Fruit fly (Drosophila melanogaster): ENCODE data around the gene TP53INP.

Gene TP53INP

DNA sequence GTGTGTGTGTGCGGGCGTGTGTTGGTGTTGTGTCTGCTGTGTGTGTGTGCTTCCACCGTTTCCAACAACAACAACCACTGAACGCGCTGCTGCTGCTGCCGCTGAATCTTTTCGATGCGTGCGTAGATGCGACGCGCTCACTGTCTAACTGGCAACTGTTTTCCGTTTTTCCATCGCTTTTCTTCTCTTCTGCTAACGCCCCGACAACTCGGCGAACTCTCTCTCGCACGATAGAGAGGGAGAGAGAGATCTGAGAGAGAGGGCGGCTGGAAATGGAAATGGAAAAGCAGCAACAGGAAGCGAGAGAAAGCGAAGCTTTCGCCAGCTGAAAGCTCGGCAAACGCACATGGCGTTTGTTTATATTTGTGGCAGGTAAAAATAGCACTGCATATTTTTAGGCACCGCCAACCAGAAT, 26.5 kb upstream of the TP53INP start, which contains the start of gene DopEcR:
DopEcR (minus strand) TSS at position 157 of the 415 bp plus-strand sequence.
- TF ChIP-seq ey (GFP tag; optimal IDR thresholded peaks at IDR 0.05), result no peak
- no peak for TF ChIP-seq Dif (GFP tag; optimal IDR thresholded peaks at IDR 0.05; ENCODE audit: partially characterized antibody)
- TF ChIP-seq brk (GFP tag; optimal IDR thresholded peaks at IDR 0.05), result no peak
- TF ChIP-seq Hnf4 (GFP tag; optimal IDR thresholded peaks at IDR 0.05), result no peak
- TF ChIP-seq Myc (optimal IDR thresholded peaks at IDR 0.05), result peak; percentile 12
- TF ChIP-seq Vsx2 (GFP tag; optimal IDR thresholded peaks at IDR 0.05; ENCODE audit: partially characterized antibody), result no peak
- no peak for TF ChIP-seq dmrt93B (GFP tag; optimal IDR thresholded peaks at IDR 0.05)
- peak; percentile 12 for TF ChIP-seq sv (GFP tag; optimal IDR thresholded peaks at IDR 0.05)
- TF ChIP-seq Dfd (GFP tag; optimal IDR thresholded peaks at IDR 0.05), result no peak
- TF ChIP-seq jim (GFP tag; optimal IDR thresholded peaks at IDR 0.05), result no peak
- TF ChIP-seq Hr78 (GFP tag; optimal IDR thresholded peaks at IDR 0.05), result no peak
- no peak for TF ChIP-seq woc (GFP tag; optimal IDR thresholded peaks at IDR 0.05)
- no peak for TF ChIP-seq h (GFP tag; optimal IDR thresholded peaks at IDR 0.05)
- TF ChIP-seq HLH106 (tag; optimal IDR thresholded peaks at IDR 0.05), result no peak
- no peak for TF ChIP-seq GATAd (GFP tag; optimal IDR thresholded peaks at IDR 0.05)
- TF ChIP-seq dsf (GFP tag; optimal IDR thresholded peaks at IDR 0.05; ENCODE audit: borderline replicate concordance), result no peak

- no peak for TF ChIP-seq br (GFP tag; optimal IDR thresholded peaks at IDR 0.05)
- TF ChIP-seq foxo (GFP tag; optimal IDR thresholded peaks at IDR 0.05), result no peak
- TF ChIP-seq Rel (GFP tag; optimal IDR thresholded peaks at IDR 0.05), result no peak
- no peak for TF ChIP-seq Rel (tag; optimal IDR thresholded peaks at IDR 0.05)
- TF ChIP-seq lola (GFP tag; optimal IDR thresholded peaks at IDR 0.05), result no peak
- TF ChIP-seq N (GFP tag; optimal IDR thresholded peaks at IDR 0.05), result no peak
- no peak for TF ChIP-seq fru (GFP tag; optimal IDR thresholded peaks at IDR 0.05)
- no peak for TF ChIP-seq psq (GFP tag; optimal IDR thresholded peaks at IDR 0.05)
- no peak for TF ChIP-seq Myc (optimal IDR thresholded peaks at IDR 0.05)
Observed at dm6 chr3L:4381529-4381928, 25.2 kb upstream of the TP53INP start, which contains the start of gene CG32240. Gene CG32240, minus strand, starts transcription at chr3L:4381629.

DNA sequence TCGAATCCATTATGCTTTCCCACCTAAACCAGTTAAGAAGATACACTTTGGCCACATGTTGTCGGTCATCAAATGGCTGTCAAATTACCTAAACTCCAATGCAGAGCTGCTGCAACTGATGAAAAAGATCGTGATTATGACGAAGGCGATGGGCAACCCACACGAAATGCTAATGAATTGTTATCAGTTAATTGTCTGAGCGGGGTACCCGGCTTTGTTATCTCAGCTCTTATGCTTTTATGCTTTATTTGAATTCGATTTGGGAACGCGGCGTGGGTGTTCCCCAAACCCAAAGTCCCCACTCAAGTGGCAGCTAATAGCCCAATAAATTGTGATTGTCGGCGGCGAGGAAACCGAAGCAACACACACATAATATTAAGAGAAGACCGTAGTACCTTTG, 24.2 kb upstream of the TP53INP start:
- TF ChIP-seq Rel (GFP tag; optimal IDR thresholded peaks at IDR 0.05) (no peak), Rel (tag; optimal IDR thresholded peaks at IDR 0.05) (no peak), dsf (GFP tag; optimal IDR thresholded peaks at IDR 0.05; ENCODE audit: borderline replicate concordance) (no peak), lola (GFP tag; optimal IDR thresholded peaks at IDR 0.05) (no peak), woc (GFP tag; optimal IDR thresholded peaks at IDR 0.05) (no peak), HLH106 (tag; optimal IDR thresholded peaks at IDR 0.05) (no peak), jim (GFP tag; optimal IDR thresholded peaks at IDR 0.05) (no peak), Mio (GFP tag; optimal IDR thresholded peaks at IDR 0.05) (no peak), Dfd (GFP tag; optimal IDR thresholded peaks at IDR 0.05) (no peak), sage (GFP tag; optimal IDR thresholded peaks at IDR 0.05) (no peak), Hr83 (GFP tag; optimal IDR thresholded peaks at IDR 0.05; ENCODE audit: poor library complexity, severe bottlenecking) (no peak), fru (GFP tag; optimal IDR thresholded peaks at IDR 0.05) (no peak), OdsH (GFP tag; optimal IDR thresholded peaks at IDR 0.05) (no peak), rgr (GFP tag; optimal IDR thresholded peaks at IDR 0.05) (no peak), usp (GFP tag; optimal IDR thresholded peaks at IDR 0.05) (no peak)

dm6 chr3L:4383104-4383503, 23.6 kb upstream of the TP53INP start:
- TF ChIP-seq OdsH (GFP tag; optimal IDR thresholded peaks at IDR 0.05) (peak; percentile 31), br (GFP tag; optimal IDR thresholded peaks at IDR 0.05) (peak; percentile 33), HLH106 (tag; optimal IDR thresholded peaks at IDR 0.05) (peak; percentile 29), Sp1 (GFP tag; optimal IDR thresholded peaks at IDR 0.05) (peak; percentile 9), rgr (GFP tag; optimal IDR thresholded peaks at IDR 0.05) (peak; percentile 30), Mio (GFP tag; optimal IDR thresholded peaks at IDR 0.05) (no peak), h (GFP tag; optimal IDR thresholded peaks at IDR 0.05) (peak; percentile 41), CG32264 (GFP tag; optimal IDR thresholded peaks at IDR 0.05) (no peak), pan (optimal IDR thresholded peaks at IDR 0.05) (no peak), ey (GFP tag; optimal IDR thresholded peaks at IDR 0.05) (peak; percentile 26), fru (GFP tag; optimal IDR thresholded peaks at IDR 0.05) (peak; percentile 47), Hnf4 (GFP tag; optimal IDR thresholded peaks at IDR 0.05) (peak; percentile 23), foxo (GFP tag; optimal IDR thresholded peaks at IDR 0.05) (peak in 1 of 2 experiments; percentile 48)
